Fruit fly (Drosophila melanogaster) whole organism, embryonic: Measurements from ENCODE around the gene ND-MNLL.

ENCODE experiments used
- ATbp ChIP-seq: fragments of 200-800 bp; sonication (Bioruptor generic); optimal IDR thresholded peaks from 2 replicates; lab custom pipeline; 2017; ENCODE audit warnings: missing biosample characterization, mild to moderate bottlenecking, missing genetic modification characterization, missing genetic modification reagents
- Blimp-1 ChIP-seq: fragments of 200-800 bp; sonication (Bioruptor generic); optimal IDR thresholded peaks from 3 replicates; lab custom pipeline; 2018; ENCODE audit warnings: missing biosample characterization, missing genetic modification characterization, mild to moderate bottlenecking, moderate library complexity, missing genetic modification reagents
- CG10147 ChIP-seq: fragments of 200-800 bp; sonication (Bioruptor generic); optimal IDR thresholded peaks from 2 replicates; lab custom pipeline; 2019; ENCODE audit warnings: missing biosample characterization, mild to moderate bottlenecking, missing genetic modification characterization, moderate library complexity
- CG10321 ChIP-seq: fragments of 200-800 bp; sonication (Bioruptor generic); IDR thresholded peaks from 2 replicates; pipeline ENCODE4 v1.3.6; 2022; ENCODE audit warnings: missing biosample characterization, missing genetic modification characterization
- CG10366 ChIP-seq: fragments of 200-800 bp; sonication (Bioruptor generic); IDR thresholded peaks from 2 replicates; pipeline ENCODE4 v1.3.6; 2022; ENCODE audit warnings: missing biosample characterization, missing genetic modification characterization
- CG10543 ChIP-seq: fragments of 200-800 bp; sonication (Bioruptor generic); optimal IDR thresholded peaks from 3 replicates; lab custom pipeline; 2017; ENCODE audit warnings: missing biosample characterization, mild to moderate bottlenecking, missing genetic modification characterization, moderate library complexity
- CG10959 ChIP-seq: fragments of 200-800 bp; sonication (Bioruptor generic); IDR thresholded peaks from 2 replicates; pipeline ENCODE4 v1.3.6; 2022; ENCODE audit warnings: missing biosample characterization, missing genetic modification characterization
- CG11398 ChIP-seq: fragments of 200-800 bp; sonication (Bioruptor generic); optimal IDR thresholded peaks from 2 replicates; lab custom pipeline; 2016; ENCODE audit warnings: missing biosample characterization, missing genetic modification characterization
- CG11695 ChIP-seq: fragments of 200-800 bp; sonication (Bioruptor generic); IDR thresholded peaks from 3 replicates; pipeline ENCODE4 v1.3.6; 2022; ENCODE audit warnings: missing biosample characterization, missing genetic modification characterization
- CG12236 ChIP-seq: fragments of 200-800 bp; sonication (Bioruptor generic); optimal IDR thresholded peaks from 2 replicates; lab custom pipeline; 2016; ENCODE audit warnings: missing biosample characterization, missing genetic modification characterization
- CG1233 ChIP-seq: fragments of 200-800 bp; sonication (Bioruptor generic); optimal IDR thresholded peaks from 4 replicates; lab custom pipeline; 2018; ENCODE audit warnings: missing biosample characterization, mild to moderate bottlenecking, missing genetic modification characterization
- CG12659 ChIP-seq: fragments of 200-800 bp; sonication (Bioruptor generic); optimal IDR thresholded peaks from 3 replicates; lab custom pipeline; 2017; ENCODE audit warnings: mild to moderate bottlenecking, missing biosample characterization, missing genetic modification reagents, missing genetic modification characterization
- CG14965 ChIP-seq: fragments of 200-800 bp; sonication (Bioruptor generic); optimal IDR thresholded peaks from 2 replicates; lab custom pipeline; 2016; ENCODE audit warnings: missing biosample characterization, missing genetic modification characterization, borderline replicate concordance
- CG16779 ChIP-seq: fragments of 200-800 bp; sonication (Bioruptor generic); IDR thresholded peaks from 2 replicates; pipeline ENCODE4 v1.3.6; 2022; ENCODE audit warnings: missing biosample characterization, missing genetic modification characterization
- CG17186 ChIP-seq: fragments of 200-800 bp; sonication (Bioruptor generic); optimal IDR thresholded peaks from 3 replicates; lab custom pipeline; 2017; ENCODE audit warnings: missing biosample characterization, missing genetic modification reagents, missing genetic modification characterization
- CG17568 ChIP-seq: fragments of 200-800 bp; sonication (Bioruptor generic); optimal IDR thresholded peaks from 2 replicates; lab custom pipeline; 2018; ENCODE audit warnings: missing biosample characterization, mild to moderate bottlenecking, missing genetic modification characterization, moderate library complexity
- CG18476 ChIP-seq: fragments of 200-800 bp; sonication (Bioruptor generic); optimal IDR thresholded peaks from 2 replicates; lab custom pipeline; 2016; ENCODE audit warnings: missing biosample characterization, mild to moderate bottlenecking, missing genetic modification characterization
- CG2129 ChIP-seq: fragments of 200-800 bp; sonication (Bioruptor generic); IDR thresholded peaks from 2 replicates; pipeline ENCODE4 v1.3.6; 2022; ENCODE audit warnings: missing biosample characterization, missing genetic modification characterization; ENCODE audit not compliant: partially characterized antibody
- CG31224 ChIP-seq: fragments of 200-800 bp; sonication (Bioruptor generic); IDR thresholded peaks from 2 replicates; pipeline ENCODE4 v1.3.6; 2022; ENCODE audit warnings: missing biosample characterization, missing genetic modification characterization
- CG4282 ChIP-seq: fragments of 200-800 bp; sonication (Bioruptor generic); optimal IDR thresholded peaks from 2 replicates; lab custom pipeline; 2016; ENCODE audit warnings: missing biosample characterization, missing genetic modification characterization
- CG4730 ChIP-seq: fragments of 200-800 bp; sonication (Bioruptor generic); IDR thresholded peaks from 2 replicates; pipeline ENCODE4 v1.3.6; 2022; ENCODE audit warnings: missing biosample characterization, missing genetic modification characterization
- CG5245 ChIP-seq: fragments of 200-800 bp; sonication (Bioruptor generic); optimal IDR thresholded peaks from 3 replicates; lab custom pipeline; 2016; ENCODE audit warnings: missing biosample characterization, missing genetic modification characterization
- CG5953 ChIP-seq: fragments of 200-800 bp; sonication (Bioruptor generic); IDR thresholded peaks from 2 replicates; pipeline ENCODE4 v1.3.6; 2022; ENCODE audit warnings: missing biosample characterization, missing genetic modification characterization
- CG7786 ChIP-seq: fragments of 200-800 bp; sonication (Bioruptor generic); optimal IDR thresholded peaks from 2 replicates; lab custom pipeline; 2016; ENCODE audit warnings: missing biosample characterization, missing genetic modification characterization
- CG8281 ChIP-seq: fragments of 200-800 bp; sonication (Bioruptor generic); optimal IDR thresholded peaks from 2 replicates; lab custom pipeline; 2018; ENCODE audit warnings: missing biosample characterization, mild to moderate bottlenecking, missing genetic modification characterization, moderate library complexity
- CG8478 ChIP-seq: fragments of >200 bp; optimal IDR thresholded peaks from 2 replicates; lab custom pipeline; 2018
- Dref ChIP-seq: fragments of 200-800 bp; sonication (Bioruptor generic); IDR thresholded peaks from 2 replicates; pipeline ENCODE4 v1.3.6; 2022; ENCODE audit warnings: missing biosample characterization, missing genetic modification characterization
- E2f2 ChIP-seq: fragments of 200-800 bp; sonication (Bioruptor generic); IDR thresholded peaks from 2 replicates; pipeline ENCODE4 v1.3.6; 2022; ENCODE audit warnings: missing biosample characterization, missing genetic modification characterization
- HHEX ChIP-seq: fragments of 200-800 bp; sonication (Bioruptor generic); optimal IDR thresholded peaks from 3 replicates; lab custom pipeline; 2017; ENCODE audit warnings: missing biosample characterization, mild to moderate bottlenecking, missing genetic modification characterization, missing genetic modification reagents
- Hr3 ChIP-seq: fragments of 200-800 bp; sonication (Bioruptor generic); optimal IDR thresholded peaks from 3 replicates; lab custom pipeline; 2016; ENCODE audit warnings: missing biosample characterization, missing genetic modification characterization
- MTF-1 ChIP-seq: fragments of 200-800 bp; sonication (Bioruptor generic); optimal IDR thresholded peaks from 2 replicates; lab custom pipeline; 2018; ENCODE audit warnings: missing biosample characterization, mild to moderate bottlenecking, missing genetic modification characterization, borderline replicate concordance
- NK7.1 ChIP-seq: fragments of 200-800 bp; sonication (Bioruptor generic); optimal IDR thresholded peaks from 3 replicates; lab custom pipeline; 2016; ENCODE audit warnings: missing biosample characterization, missing genetic modification characterization
- Sry-δ ChIP-seq: fragments of 200-800 bp; sonication (Bioruptor generic); optimal IDR thresholded peaks from 2 replicates; lab custom pipeline; 2016; ENCODE audit warnings: missing biosample characterization, missing genetic modification characterization
- Stat92E ChIP-seq, 3 experiments: fragments of >200 bp in 2 of 3; fragments of 200-800 bp in 1 of 3; sonication (Bioruptor generic) in 1 of 3; optimal IDR thresholded peaks; 2 replicates each; lab custom pipeline; 2017 to 2019; ENCODE audit warnings: missing biosample characterization in 3 of 3, missing genetic modification characterization in 3 of 3, mild to moderate bottlenecking in 1 of 3, moderate library complexity in 1 of 3
- ap ChIP-seq: fragments of 200-800 bp; sonication (Bioruptor generic); IDR thresholded peaks from 2 replicates; pipeline ENCODE4 v1.3.6; 2022; ENCODE audit warnings: missing biosample characterization, missing genetic modification characterization
- ato ChIP-seq: fragments of 200-800 bp; sonication (Bioruptor generic); IDR thresholded peaks from 2 replicates; pipeline ENCODE4 v1.3.6; 2022; ENCODE audit warnings: missing biosample characterization, missing genetic modification characterization; ENCODE audit not compliant: partially characterized antibody
- bowl ChIP-seq: fragments of 200-800 bp; sonication (Bioruptor generic); IDR thresholded peaks from 2 replicates; pipeline ENCODE4 v1.3.6; 2022; ENCODE audit warnings: missing biosample characterization, missing genetic modification characterization
- btn ChIP-seq: fragments of 200-800 bp; sonication (Bioruptor generic); optimal IDR thresholded peaks from 2 replicates; lab custom pipeline; 2016; ENCODE audit warnings: missing biosample characterization, missing genetic modification characterization
- cato ChIP-seq: fragments of 200-800 bp; sonication (Bioruptor generic); optimal IDR thresholded peaks from 2 replicates; lab custom pipeline; 2016; ENCODE audit warnings: missing biosample characterization, missing genetic modification characterization, borderline replicate concordance
- dati ChIP-seq: fragments of 200-800 bp; sonication (Bioruptor generic); IDR thresholded peaks from 2 replicates; pipeline ENCODE4 v1.3.6; 2022; ENCODE audit warnings: missing biosample characterization, missing genetic modification characterization
- dimm ChIP-seq: fragments of 200-800 bp; sonication (Bioruptor generic); IDR thresholded peaks from 2 replicates; pipeline ENCODE4 v1.3.6; 2022; ENCODE audit warnings: missing biosample characterization, missing genetic modification characterization
- gcm ChIP-seq: fragments of 200-800 bp; sonication (Bioruptor generic); optimal IDR thresholded peaks from 2 replicates; lab custom pipeline; 2019; ENCODE audit warnings: missing biosample characterization, mild to moderate bottlenecking, missing genetic modification characterization, moderate library complexity
- gfzf ChIP-seq: fragments of 200-800 bp; sonication (Bioruptor generic); optimal IDR thresholded peaks from 2 replicates; lab custom pipeline; 2016; ENCODE audit warnings: missing biosample characterization, mild to moderate bottlenecking, missing genetic modification characterization, moderate library complexity
- ind ChIP-seq: fragments of 200-800 bp; sonication (Bioruptor generic); optimal IDR thresholded peaks from 3 replicates; lab custom pipeline; 2016; ENCODE audit warnings: missing biosample characterization, missing genetic modification characterization
- onecut ChIP-seq: fragments of 200-800 bp; sonication (Bioruptor generic); IDR thresholded peaks from 2 replicates; pipeline ENCODE4 v1.3.6; 2022; ENCODE audit warnings: missing biosample characterization, missing genetic modification characterization
- pb ChIP-seq: fragments of 200-800 bp; sonication (Bioruptor generic); optimal IDR thresholded peaks from 3 replicates; lab custom pipeline; 2016; ENCODE audit warnings: missing biosample characterization, missing genetic modification characterization
- pho ChIP-seq: fragments of 200-800 bp; sonication (Bioruptor generic); optimal IDR thresholded peaks from 2 replicates; lab custom pipeline; 2016; ENCODE audit warnings: missing biosample characterization, missing genetic modification characterization
- ranshi ChIP-seq: fragments of 200-800 bp; sonication (Bioruptor generic); IDR thresholded peaks from 2 replicates; pipeline ENCODE4 v1.3.6; 2022; ENCODE audit warnings: missing biosample characterization, missing genetic modification characterization
- slbo ChIP-seq: fragments of 200-800 bp; sonication (Bioruptor generic); IDR thresholded peaks from 2 replicates; pipeline ENCODE4 v1.3.6; 2022; ENCODE audit warnings: missing biosample characterization, missing genetic modification characterization
- tap ChIP-seq: fragments of 200-800 bp; optimal IDR thresholded peaks from 3 replicates; lab custom pipeline; 2019; ENCODE audit warnings: missing biosample characterization, mild to moderate bottlenecking, missing genetic modification characterization, moderate library complexity

Gene ND-MNLL

DNA sequence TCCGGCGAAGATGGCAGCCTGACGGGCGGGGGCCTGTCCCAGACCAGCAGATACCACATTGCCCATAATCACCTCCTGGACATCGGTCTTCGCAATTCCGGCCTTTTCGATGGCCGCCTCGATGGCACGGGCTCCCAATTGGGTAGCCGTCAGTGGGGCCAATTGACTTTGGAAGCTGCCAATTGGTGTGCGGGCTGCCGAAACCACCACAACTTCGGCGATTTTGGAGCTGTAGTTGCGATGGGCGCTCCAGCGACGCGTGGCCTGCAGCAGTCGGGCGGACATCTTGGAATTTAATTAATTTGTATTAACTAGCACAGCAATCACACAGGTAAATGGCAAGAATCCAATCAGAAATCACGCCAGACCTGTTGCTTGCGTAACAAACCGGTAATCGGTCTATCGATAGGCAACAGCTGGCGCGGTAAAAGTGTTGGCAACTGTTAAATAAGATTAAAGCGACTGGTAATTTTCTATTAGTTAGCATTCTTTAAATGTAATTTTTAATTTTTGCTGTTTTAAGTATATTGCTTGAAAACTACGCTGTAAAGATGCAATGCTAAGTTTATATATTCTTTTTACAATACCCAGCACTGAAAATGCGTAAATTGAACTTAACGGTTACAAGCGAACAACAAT lies 5.1 kb downstream of the ND-MNLL start, which contains the start of gene Acat1 (continued):
- TF ChIP-seq Blimp-1 (peak; percentile 64), HHEX (GFP tag; lab: Kevin White, UChicago) (peak; percentile 38), CG16779 (GFP tag; lab: Robert Waterston, UW) (no peak), CG8478 (lab: Kevin White, UChicago) (no peak), cato (GFP tag; lab: Kevin White, UChicago) (peak; percentile 12), CG10959 (no peak), slbo (GFP tag; lab: Robert Waterston, UW) (peak; percentile 65), ranshi (GFP tag; lab: Robert Waterston, UW) (0 out of 2 replicates have a peak, but pooled peaks have one; percentile 42), CG14965 (GFP tag; lab: Kevin White, UChicago) (no peak), CG17186 (GFP tag; lab: Kevin White, UChicago) (peak; percentile 22), CG10366 (peak; percentile 33; the same call in 1 of the 2 replicates), CG10147 (no peak), gfzf (GFP tag; lab: Kevin White, UChicago) (no peak), CG4730 (GFP tag; lab: Robert Waterston, UW) (peak; percentile 36; the same call in 1 of the 2 replicates), gcm (peak; percentile 8), CG10321 (no peak), CG4282 (GFP tag; lab: Kevin White, UChicago) (no peak), CG5245 (GFP tag; lab: Kevin White, UChicago) (peak; percentile 29), btn (GFP tag; lab: Kevin White, UChicago) (no peak), CG10543 (GFP tag; lab: Kevin White, UChicago) (no peak), CG2129 (GFP tag; lab: Robert Waterston, UW) (no peak), CG17568 (GFP tag; lab: Kevin White, UChicago) (no peak), ato (GFP tag; lab: Robert Waterston, UW) (0 out of 2 replicates have a peak, but pooled peaks have one; percentile 14), CG5953 (0 out of 2 replicates have a peak, but pooled peaks have one; percentile 40), NK7.1 (GFP tag; lab: Kevin White, UChicago) (peak; percentile 38), pho (GFP tag; lab: Kevin White, UChicago) (peak; percentile 40), tap (tag; lab: Kevin White, UChicago) (peak; percentile 27), onecut (GFP tag; lab: Robert Waterston, UW) (no peak), CG7786 (GFP tag; lab: Kevin White, UChicago) (peak; percentile 40), CG18476 (peak; percentile 64), CG12236 (GFP tag; lab: Kevin White, UChicago) (peak; percentile 15), Sry-δ (GFP tag; lab: Kevin White, UChicago) (peak; percentile 42), bowl (no peak), dimm (GFP tag; lab: Robert Waterston, UW) (no peak), MTF-1 (peak; percentile 6), CG1233 (GFP tag; lab: Kevin White, UChicago) (peak; percentile 33), CG11695 (peak; percentile 47; the same call in 1 of the 3 replicates), CG12659 (GFP tag; lab: Kevin White, UChicago) (peak; percentile 52), pb (GFP tag; lab: Kevin White, UChicago) (no peak), CG31224 (GFP tag; lab: Robert Waterston, UW) (0 out of 2 replicates have a peak, but pooled peaks have one; percentile 30), Hr3 (GFP tag; lab: Kevin White, UChicago) (peak; percentile 35), Dref (GFP tag; lab: Robert Waterston, UW) (peak; percentile 68), ATbp (GFP tag; lab: Kevin White, UChicago) (no peak), CG8281 (no peak), ap (GFP tag; lab: Robert Waterston, UW) (no peak), ind (GFP tag; lab: Kevin White, UChicago) (peak; percentile 56), Stat92E (GFP tag; optimal IDR thresholded peaks at IDR 0.05; lab: Kevin White, UChicago) (no peak), dati (GFP tag; lab: Robert Waterston, UW) (no peak), CG11398 (no peak), E2f2 (GFP tag; lab: Robert Waterston, UW) (peak; percentile 49; the same call in 1 of the 2 replicates)
